Fruit fly (Drosophila melanogaster) whole organism, adult: Measurements from ENCODE around the gene Ir100a.

Experiments used
- CG11617 ChIP-seq: fragments of 200-800 bp; sonication (Bioruptor generic); optimal IDR thresholded peaks from 2 replicates; lab custom pipeline; 2017; ENCODE audit warnings: mild to moderate bottlenecking, missing biosample characterization, missing genetic modification reagents, missing genetic modification characterization
- CG12768 ChIP-seq: fragments of 200-800 bp; sonication (Bioruptor generic); optimal IDR thresholded peaks from 2 replicates; lab custom pipeline; 2017; ENCODE audit warnings: missing biosample characterization, missing genetic modification characterization, mild to moderate bottlenecking, moderate library complexity, missing genetic modification reagents
- CG14711 ChIP-seq: fragments of 200-800 bp; sonication (Bioruptor generic); optimal IDR thresholded peaks from 2 replicates; lab custom pipeline; 2018; ENCODE audit warnings: missing biosample characterization, mild to moderate bottlenecking, missing genetic modification characterization, moderate library complexity
- CG1620 ChIP-seq: fragments of 200-800 bp; sonication (Bioruptor generic); optimal IDR thresholded peaks from 2 replicates; lab custom pipeline; 2016; ENCODE audit warnings: missing biosample characterization, missing genetic modification characterization
- CG33017 ChIP-seq: fragments of 200-800 bp; sonication (Bioruptor generic); optimal IDR thresholded peaks from 2 replicates; lab custom pipeline; 2018; ENCODE audit warnings: missing biosample characterization, mild to moderate bottlenecking, missing genetic modification characterization, moderate library complexity
- CG5204 ChIP-seq: fragments of 200-800 bp; sonication (Bioruptor generic); optimal IDR thresholded peaks from 2 replicates; lab custom pipeline; 2016; ENCODE audit warnings: missing biosample characterization, missing genetic modification characterization
- CG7045 ChIP-seq: fragments of 200-800 bp; sonication (Bioruptor generic); optimal IDR thresholded peaks from 2 replicates; lab custom pipeline; 2017; ENCODE audit warnings: missing biosample characterization, mild to moderate bottlenecking, missing genetic modification characterization
- CG7101 ChIP-seq: fragments of 200-800 bp; sonication (Bioruptor generic); optimal IDR thresholded peaks from 2 replicates; lab custom pipeline; 2018; ENCODE audit warnings: missing biosample characterization, mild to moderate bottlenecking, missing genetic modification characterization, moderate library complexity
- Clk ChIP-seq: fragments of 200-800 bp; sonication (Bioruptor generic); optimal IDR thresholded peaks from 2 replicates; lab custom pipeline; 2017; ENCODE audit warnings: missing biosample characterization, missing genetic modification characterization
- Crg-1 ChIP-seq: fragments of 200-800 bp; sonication (Bioruptor generic); optimal IDR thresholded peaks from 2 replicates; lab custom pipeline; 2016; ENCODE audit warnings: missing biosample characterization, missing genetic modification characterization
- Hr96 ChIP-seq: fragments of 200-800 bp; sonication (Bioruptor generic); optimal IDR thresholded peaks from 2 replicates; lab custom pipeline; 2016; ENCODE audit warnings: missing biosample characterization, missing genetic modification characterization
- Mnt ChIP-seq: fragments of 200-800 bp; sonication (Bioruptor generic); optimal IDR thresholded peaks from 2 replicates; lab custom pipeline; 2016; ENCODE audit warnings: missing biosample characterization, mild to moderate bottlenecking, missing genetic modification characterization
- bab1 ChIP-seq: fragments of 200-800 bp; sonication (Bioruptor generic); optimal IDR thresholded peaks from 3 replicates; lab custom pipeline; 2019; ENCODE audit warnings: missing biosample characterization, mild to moderate bottlenecking, missing genetic modification characterization, moderate library complexity
- cic ChIP-seq: fragments of 200-800 bp; sonication (Bioruptor generic); optimal IDR thresholded peaks from 2 replicates; lab custom pipeline; 2017; ENCODE audit warnings: missing biosample characterization, mild to moderate bottlenecking, missing genetic modification characterization, moderate library complexity
- cnc ChIP-seq, 2 experiments: fragments of >200 bp; optimal IDR thresholded peaks; 2 replicates each; lab custom pipeline; 2017
- kay ChIP-seq: fragments of 200-800 bp; sonication (Bioruptor generic); peaks from one replicate; lab custom pipeline; 2016; ENCODE audit warnings: missing biosample characterization, missing genetic modification characterization, borderline replicate concordance
- ovo ChIP-seq: fragments of 200-800 bp; sonication (Bioruptor generic); optimal IDR thresholded peaks from 2 replicates; lab custom pipeline; 2016; ENCODE audit warnings: missing biosample characterization, missing genetic modification characterization
- pad ChIP-seq: fragments of 200-800 bp; sonication (Bioruptor generic); optimal IDR thresholded peaks from 3 replicates; lab custom pipeline; 2017; ENCODE audit warnings: missing biosample characterization, missing genetic modification characterization, mild to moderate bottlenecking, moderate library complexity, missing genetic modification reagents
- tj ChIP-seq: fragments of 200-800 bp; sonication (Bioruptor generic); optimal IDR thresholded peaks from 3 replicates; lab custom pipeline; 2017; ENCODE audit warnings: missing biosample characterization, mild to moderate bottlenecking, missing genetic modification characterization, moderate library complexity
- toe ChIP-seq: fragments of 200-800 bp; sonication (Bioruptor generic); optimal IDR thresholded peaks from 2 replicates; lab custom pipeline; 2016; ENCODE audit warnings: missing biosample characterization, missing genetic modification characterization

Gene Ir100a

DNA sequence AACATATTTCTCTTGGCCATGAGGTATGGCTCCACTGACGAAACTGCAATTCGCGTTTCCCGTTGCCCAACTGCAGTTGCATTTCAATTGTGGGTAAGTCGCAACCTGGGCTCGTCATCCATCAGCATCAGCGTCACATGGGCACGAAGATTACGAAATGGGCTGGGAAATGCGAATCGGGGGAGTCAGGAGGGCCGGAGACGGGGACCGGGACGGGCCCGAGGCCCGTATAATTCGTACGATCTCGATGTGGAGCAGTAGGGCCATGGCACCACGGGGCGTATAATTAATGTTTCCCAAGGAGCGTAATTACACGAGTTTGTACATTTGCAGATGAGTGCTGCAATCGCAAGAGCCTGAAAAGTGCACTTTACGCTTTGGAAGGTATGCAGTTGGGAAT, 35.6 kb upstream of the Ir100a start:
- no peak for TF ChIP-seq CG1620 (GFP tag; lab: Kevin White, UChicago)
- no peak for TF ChIP-seq Clk (GFP tag; lab: Kevin White, UChicago)
- TF ChIP-seq tj (GFP tag; lab: Kevin White, UChicago): no peak
- TF ChIP-seq CG5204 (GFP tag; lab: Kevin White, UChicago): no peak
- no peak for TF ChIP-seq Crg-1 (GFP tag; lab: Kevin White, UChicago)
- TF ChIP-seq CG12768 (GFP tag; lab: Kevin White, UChicago): no peak
- no peak for TF ChIP-seq CG11617 (GFP tag; lab: Kevin White, UChicago)
- TF ChIP-seq CG14711 (tag; lab: Kevin White, UChicago): no peak
- TF ChIP-seq Mnt (GFP tag; lab: Kevin White, UChicago): no peak
- TF ChIP-seq CG7101 (tag; lab: Kevin White, UChicago): no peak
- no peak for TF ChIP-seq toe (GFP tag; lab: Kevin White, UChicago)
- TF ChIP-seq cic (GFP tag; lab: Kevin White, UChicago): no peak
- TF ChIP-seq cnc (optimal IDR thresholded peaks at IDR 0.05; lab: Kevin White, UChicago): no peak
- no peak for TF ChIP-seq CG33017
- no peak for TF ChIP-seq CG7045 (GFP tag; lab: Kevin White, UChicago)
- TF ChIP-seq bab1 (GFP tag; lab: Kevin White, UChicago): no peak
- no peak for TF ChIP-seq Hr96
- no peak for TF ChIP-seq pad (GFP tag; lab: Kevin White, UChicago)

DNA sequence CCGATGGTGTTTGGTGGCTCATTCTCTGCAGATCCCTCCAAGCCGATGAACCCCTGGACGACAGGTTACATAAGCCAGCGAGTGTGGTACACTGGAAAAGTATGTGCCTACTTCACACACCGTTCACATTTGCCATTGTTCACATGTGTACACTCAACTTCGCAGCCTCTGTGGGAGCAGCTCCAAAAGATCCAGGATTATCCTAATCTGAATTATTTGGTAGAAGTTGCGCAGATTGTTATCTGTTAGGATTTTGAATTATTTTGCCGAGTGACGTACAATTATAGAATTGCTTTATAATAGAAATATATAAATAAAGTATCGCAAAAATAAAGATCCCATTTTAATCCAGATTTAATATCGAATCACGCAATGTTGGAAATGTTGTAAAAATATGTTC, 33.2 kb upstream of the Ir100a start:
- TF ChIP-seq cnc (optimal IDR thresholded peaks at IDR 0.05; lab: Kevin White, UChicago): no peak
- no peak for TF ChIP-seq Clk (GFP tag; lab: Kevin White, UChicago)
- no peak for TF ChIP-seq CG14711 (tag; lab: Kevin White, UChicago)
- TF ChIP-seq Mnt (GFP tag; lab: Kevin White, UChicago): no peak
- TF ChIP-seq CG11617 (GFP tag; lab: Kevin White, UChicago): no peak
- TF ChIP-seq CG5204 (GFP tag; lab: Kevin White, UChicago): no peak
- no peak for TF ChIP-seq Crg-1 (GFP tag; lab: Kevin White, UChicago)
- TF ChIP-seq CG7045 (GFP tag; lab: Kevin White, UChicago): no peak
- no peak for TF ChIP-seq kay
- no peak for TF ChIP-seq CG1620 (GFP tag; lab: Kevin White, UChicago)
- TF ChIP-seq CG7101 (tag; lab: Kevin White, UChicago): no peak
- no peak for TF ChIP-seq Hr96
- TF ChIP-seq bab1 (GFP tag; lab: Kevin White, UChicago): no peak
- TF ChIP-seq pad (GFP tag; lab: Kevin White, UChicago): no peak
- no peak for TF ChIP-seq ovo (GFP tag; lab: Kevin White, UChicago)
- no peak for TF ChIP-seq tj (GFP tag; lab: Kevin White, UChicago)
- no peak for TF ChIP-seq CG33017
- no peak for TF ChIP-seq CG12768 (GFP tag; lab: Kevin White, UChicago)
- TF ChIP-seq toe (GFP tag; lab: Kevin White, UChicago): no peak
- TF ChIP-seq cic (GFP tag; lab: Kevin White, UChicago): no peak

DNA sequence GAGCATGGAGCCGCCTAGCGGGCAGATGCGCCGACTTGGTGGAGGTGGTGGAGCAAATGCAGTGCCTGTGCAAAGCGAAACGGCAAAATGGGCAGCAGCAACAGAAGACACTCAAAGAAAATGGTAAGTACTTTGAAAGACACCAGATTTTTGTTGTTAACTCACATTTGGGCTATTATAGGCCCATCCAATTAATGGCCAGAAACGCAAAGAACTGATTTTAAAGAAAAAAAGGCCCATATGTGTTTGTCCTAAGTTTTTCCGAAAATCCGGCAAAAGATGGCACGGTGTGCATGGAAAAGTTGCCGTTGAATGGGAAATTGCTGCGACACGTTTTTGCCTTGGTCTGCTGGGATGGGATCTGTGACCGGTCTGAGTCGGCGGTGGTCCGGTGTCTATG, 32.6 kb upstream of the Ir100a start:
- TF ChIP-seq CG12768 (GFP tag; lab: Kevin White, UChicago): no peak
- TF ChIP-seq CG33017: no peak
- TF ChIP-seq CG11617 (GFP tag; lab: Kevin White, UChicago): no peak
- no peak for TF ChIP-seq cic (GFP tag; lab: Kevin White, UChicago)
- no peak for TF ChIP-seq CG14711 (tag; lab: Kevin White, UChicago)
- TF ChIP-seq CG7045 (GFP tag; lab: Kevin White, UChicago): no peak
- TF ChIP-seq Clk (GFP tag; lab: Kevin White, UChicago): no peak
- TF ChIP-seq Hr96: no peak
- TF ChIP-seq cnc (optimal IDR thresholded peaks at IDR 0.05; lab: Kevin White, UChicago): no peak
- no peak for TF ChIP-seq CG5204 (GFP tag; lab: Kevin White, UChicago)
- TF ChIP-seq Mnt (GFP tag; lab: Kevin White, UChicago): no peak
- TF ChIP-seq pad (GFP tag; lab: Kevin White, UChicago): no peak
- TF ChIP-seq kay: no peak
- TF ChIP-seq CG1620 (GFP tag; lab: Kevin White, UChicago): no peak
- no peak for TF ChIP-seq Crg-1 (GFP tag; lab: Kevin White, UChicago)
- TF ChIP-seq tj (GFP tag; lab: Kevin White, UChicago): no peak

DNA sequence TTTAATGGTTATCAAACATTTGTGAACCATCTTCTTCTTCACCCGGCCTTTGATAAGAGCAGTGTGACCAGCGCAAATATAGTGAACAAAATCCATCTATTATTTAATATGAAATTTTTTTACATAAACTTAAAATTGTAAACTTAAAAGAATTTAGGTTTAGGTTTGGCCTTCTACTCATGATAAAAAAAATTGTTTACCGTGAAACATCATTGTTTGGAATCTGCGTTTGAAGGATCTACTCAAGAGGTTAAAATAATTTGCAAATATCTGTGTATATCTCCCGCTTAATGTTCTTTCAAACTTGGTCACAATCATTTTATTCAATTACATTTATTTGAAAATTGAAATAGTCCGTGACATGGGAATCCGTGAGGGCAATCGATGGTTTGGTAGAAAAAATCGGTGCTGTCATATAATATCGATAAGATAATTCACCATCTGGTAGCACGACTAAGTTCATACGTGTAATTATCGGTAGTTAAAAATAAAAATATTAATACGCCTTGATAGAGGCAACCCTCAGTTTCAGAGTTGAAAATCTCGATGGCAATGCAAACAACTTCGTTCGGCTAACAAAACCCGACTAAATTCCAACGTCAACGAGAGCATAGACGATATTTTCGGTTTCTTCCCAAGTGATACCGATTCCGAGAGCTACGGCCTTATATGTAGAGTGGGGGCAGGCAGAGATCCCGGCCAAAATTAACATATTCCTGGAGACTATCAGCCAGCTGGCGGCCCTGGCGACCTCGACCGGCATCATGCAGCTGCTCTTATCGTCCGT, 28.8 kb upstream of the Ir100a start, which contains the start of the genes betaGlu and sip3:
Gene betaGlu (minus strand): TSS at position 59 of the 787 bp plus-strand sequence.
Gene sip3 (plus strand): TSS at position 430 of the 787 bp plus-strand sequence.
- TF ChIP-seq pad (GFP tag; lab: Kevin White, UChicago): peak; percentile 7
- no peak for TF ChIP-seq CG33017
- TF ChIP-seq cnc (optimal IDR thresholded peaks at IDR 0.05; lab: Kevin White, UChicago): no peak
- TF ChIP-seq tj (GFP tag; lab: Kevin White, UChicago): no peak
- TF ChIP-seq Mnt (GFP tag; lab: Kevin White, UChicago): no peak
- TF ChIP-seq Crg-1 (GFP tag; lab: Kevin White, UChicago): no peak
- TF ChIP-seq ovo (GFP tag; lab: Kevin White, UChicago): no peak
- TF ChIP-seq CG5204 (GFP tag; lab: Kevin White, UChicago): no peak
- no peak for TF ChIP-seq CG12768 (GFP tag; lab: Kevin White, UChicago)
- no peak for TF ChIP-seq CG7101 (tag; lab: Kevin White, UChicago)
- no peak for TF ChIP-seq Hr96
- peak; percentile 96 for TF ChIP-seq kay
- TF ChIP-seq CG14711 (tag; lab: Kevin White, UChicago): no peak
- peak; percentile 31 for TF ChIP-seq CG11617 (GFP tag; lab: Kevin White, UChicago)
- TF ChIP-seq bab1 (GFP tag; lab: Kevin White, UChicago): peak; percentile 32
- TF ChIP-seq toe (GFP tag; lab: Kevin White, UChicago): peak; percentile 61
- no peak for TF ChIP-seq Clk (GFP tag; lab: Kevin White, UChicago)
- no peak for TF ChIP-seq CG7045 (GFP tag; lab: Kevin White, UChicago)
- peak; percentile 7 for TF ChIP-seq CG1620 (GFP tag; lab: Kevin White, UChicago)
- no peak for TF ChIP-seq cic (GFP tag; lab: Kevin White, UChicago)
